Worm (Caenorhabditis elegans): ENCODE measurements around the gene cpg-2.
A peak's percentile ranks its signal among the peaks of the same experiment; 100 is the strongest.

The cpg-2 gene

ce11 chrIII:7101814-7102477 is 1.8 kb downstream of the cpg-2 start (continued):
- TF ChIP-seq aptf-3 (GFP tag; IDR thresholded peaks at IDR 0.05) = 0 out of 2 replicates have a peak, but pooled peaks have one; percentile 22
- TF ChIP-seq ccch-3 (GFP tag; optimal IDR thresholded peaks at IDR 0.05) = no peak
- TF ChIP-seq B0261.1 (tag; optimal IDR thresholded peaks at IDR 0.05) = no peak
- no peak; the same call in none of the 2 replicates for TF ChIP-seq ceh-91 (GFP tag; IDR thresholded peaks at IDR 0.05)
- TF ChIP-seq hsf-1 (GFP tag; IDR thresholded peaks at IDR 0.05) = peak; percentile 84
- TF ChIP-seq tbx-9 (tag; optimal IDR thresholded peaks at IDR 0.05; ENCODE audit: borderline replicate concordance) = no peak
- no peak for TF ChIP-seq lin-40 (tag; optimal IDR thresholded peaks at IDR 0.05)
- TF ChIP-seq F55B11.4 (tag; optimal IDR thresholded peaks at IDR 0.05; ENCODE audit: borderline replicate concordance, insufficient read depth) = no peak
- no peak for TF ChIP-seq zfh-2 (GFP tag; conservative IDR thresholded peaks at IDR 0.05)
- no peak for TF ChIP-seq nhr-80 (tag; optimal IDR thresholded peaks at IDR 0.05)
- peak; percentile 22 for TF ChIP-seq attf-5 (GFP tag; optimal IDR thresholded peaks at IDR 0.05)
- no peak for TF ChIP-seq K12H6.12 (tag; optimal IDR thresholded peaks at IDR 0.05)
- peak; percentile 86 for TF ChIP-seq D2030.7 (GFP tag; IDR thresholded peaks at IDR 0.05)
- TF ChIP-seq nfya-2 (GFP tag; IDR thresholded peaks at IDR 0.05) = 0 out of 2 replicates have a peak, but pooled peaks have one; percentile 22
- no peak for TF ChIP-seq ama-1 (optimal IDR thresholded peaks at IDR 0.05)
- peak in 1 of 2 experiments; percentile 88 for TF ChIP-seq ama-1 (GFP tag; optimal IDR thresholded peaks at IDR 0.05)
- peak; percentile 62; the same call in 1 of the 2 replicates for TF ChIP-seq ceh-58 (GFP tag; IDR thresholded peaks at IDR 0.05)
- peak; percentile 72; the same call in 1 of the 2 replicates for TF ChIP-seq ztf-25 (GFP tag; IDR thresholded peaks at IDR 0.05)
- TF ChIP-seq xnd-1 (tag; optimal IDR thresholded peaks at IDR 0.05) = peak; percentile 59
- TF ChIP-seq let-526 (GFP tag; IDR thresholded peaks at IDR 0.05) = no peak
- TF ChIP-seq F49E8.2 (tag; optimal IDR thresholded peaks at IDR 0.05; ENCODE audit: insufficient read depth) = peak; percentile 88
- TF ChIP-seq nfyb-1 (GFP tag; IDR thresholded peaks at IDR 0.05) = no peak; the same call in 1 of the 2 replicates
- peak; percentile 66 for TF ChIP-seq pbrm-1 (GFP tag; IDR thresholded peaks at IDR 0.05)
- peak; percentile 67 for TF ChIP-seq snpc-1.3 (tag; optimal IDR thresholded peaks at IDR 0.05; ENCODE audit: insufficient read depth)
- no peak for TF ChIP-seq ztf-22 (GFP tag; optimal IDR thresholded peaks at IDR 0.05)
- no peak for TF ChIP-seq F22D6.2 (tag; optimal IDR thresholded peaks at IDR 0.05)
- TF ChIP-seq atf-7 (tag; optimal IDR thresholded peaks at IDR 0.05) = peak; percentile 24
- TF ChIP-seq egl-18 (GFP tag; IDR thresholded peaks at IDR 0.05) = no peak
- no peak for TF ChIP-seq egrh-3 (GFP tag; IDR thresholded peaks at IDR 0.05)
- TF ChIP-seq akir-1 (GFP tag; optimal IDR thresholded peaks at IDR 0.05) = no peak
- no peak for TF ChIP-seq sdz-38 (tag; optimal IDR thresholded peaks at IDR 0.05)
- TF ChIP-seq him-1 (tag; optimal IDR thresholded peaks at IDR 0.05) = peak; percentile 8
- TF ChIP-seq madf-8 (GFP tag; conservative IDR thresholded peaks at IDR 0.05) = peak; percentile 36; the same call in 1 of the 2 replicates
- peak; percentile 75 for TF ChIP-seq Y56A3A.18 (GFP tag; IDR thresholded peaks at IDR 0.05)
- TF ChIP-seq dox-1 (GFP tag; IDR thresholded peaks at IDR 0.05) = peak; percentile 73
- TF ChIP-seq bed-1 (GFP tag; IDR thresholded peaks at IDR 0.05) = no peak
- no peak for TF ChIP-seq ztf-26 (tag; optimal IDR thresholded peaks at IDR 0.05)
- TF ChIP-seq ZK185.1 (tag; optimal IDR thresholded peaks at IDR 0.05; ENCODE audit: poor library complexity, severe bottlenecking) = no peak
- TF ChIP-seq hrde-1 (tag; optimal IDR thresholded peaks at IDR 0.05; ENCODE audit: borderline replicate concordance) = peak; percentile 96
- peak; percentile 82 for TF ChIP-seq lin-26 (GFP tag; IDR thresholded peaks at IDR 0.05)
- peak; percentile 84 for TF ChIP-seq madf-6 (GFP tag; IDR thresholded peaks at IDR 0.05)
- TF ChIP-seq Y79H2A.3 (GFP tag; conservative IDR thresholded peaks at IDR 0.05) = peak; percentile 95
- TF ChIP-seq B0035.1 (tag; optimal IDR thresholded peaks at IDR 0.05) = no peak
- TF ChIP-seq egl-44 (GFP tag; IDR thresholded peaks at IDR 0.05) = no peak; the same call in 1 of the 2 replicates
- TF ChIP-seq ztf-3 (GFP tag; optimal IDR thresholded peaks at IDR 0.05) = no peak
- peak; percentile 35 for TF ChIP-seq ceh-100 (GFP tag; IDR thresholded peaks at IDR 0.05)
- peak; percentile 70 for TF ChIP-seq lin-54 (GFP tag; optimal IDR thresholded peaks at IDR 0.05)
